Worm (Caenorhabditis elegans): Measurements from ENCODE around the gene F46G11.6.

Gene F46G11.6

DNA sequence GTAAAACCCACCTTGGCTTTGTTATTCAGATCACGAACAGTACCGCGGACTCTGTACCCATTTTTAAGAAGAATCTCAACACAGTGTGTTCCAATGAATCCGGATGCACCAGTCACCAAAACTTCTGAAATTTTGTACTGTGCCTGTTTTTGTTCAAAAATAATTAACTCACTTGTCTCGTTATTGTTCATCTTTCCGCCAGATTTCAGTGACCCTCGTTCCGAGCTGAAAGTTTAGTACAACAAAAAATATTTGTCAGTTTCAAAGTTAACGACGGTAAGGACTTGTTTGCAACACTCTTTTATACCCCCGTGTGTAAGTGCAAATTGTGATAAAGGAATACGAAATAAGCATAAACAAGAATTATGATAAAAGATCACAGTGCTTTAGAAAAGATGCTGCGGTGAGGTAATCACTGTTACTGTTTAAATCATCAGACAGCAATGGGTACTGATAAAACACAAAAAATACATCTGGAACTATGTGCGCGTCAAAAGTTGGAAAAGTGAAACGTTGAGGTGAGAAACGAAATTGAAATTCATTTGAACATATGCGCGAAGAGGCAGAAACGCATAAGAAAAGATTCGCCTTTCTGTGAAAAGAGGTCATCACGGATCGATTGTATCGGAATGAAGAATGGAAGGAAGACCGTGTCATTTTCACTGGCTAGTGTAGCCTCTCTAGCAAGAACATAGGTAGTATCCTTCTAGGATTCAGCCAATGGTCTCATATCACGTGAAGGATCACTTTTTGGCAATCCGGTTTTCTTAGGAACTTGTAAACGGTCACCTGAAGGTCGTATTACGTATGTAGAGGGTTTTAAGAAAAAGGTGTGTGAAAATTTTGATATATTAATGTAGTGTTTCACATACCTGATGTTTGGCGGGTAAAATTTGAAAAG is 48.5 kb downstream of the F46G11.6 start, which contains the start of gene F13D11.4:
TSS of gene F13D11.4 (minus strand) at position 225 of the 901 bp plus-strand sequence.
- TF ChIP-seq cog-1 (tag; optimal IDR thresholded peaks at IDR 0.05), result no peak
- no peak for TF ChIP-seq tab-1 (GFP tag; IDR thresholded peaks at IDR 0.05)
- TF ChIP-seq ref-1 (GFP tag; conservative IDR thresholded peaks at IDR 0.05), result no peak
- no peak for TF ChIP-seq ztf-29 (GFP tag; IDR thresholded peaks at IDR 0.05)

ce11 chrX:5836527-5836926 is 50.2 kb downstream of the F46G11.6 start:
- no peak for TF ChIP-seq ztf-23 (GFP tag; IDR thresholded peaks at IDR 0.05)
- TF ChIP-seq ztf-29 (GFP tag; IDR thresholded peaks at IDR 0.05), result no peak
- TF ChIP-seq ref-1 (GFP tag; conservative IDR thresholded peaks at IDR 0.05), result no peak
- no peak for TF ChIP-seq cog-1 (tag; optimal IDR thresholded peaks at IDR 0.05)
- no peak for TF ChIP-seq T22C8.4 (GFP tag; IDR thresholded peaks at IDR 0.05)
- TF ChIP-seq flt-1 (GFP tag; IDR thresholded peaks at IDR 0.05), result no peak
- TF ChIP-seq med-1 (GFP tag; optimal IDR thresholded peaks at IDR 0.05; ENCODE audit: insufficient read depth), result no peak
- no peak for TF ChIP-seq klf-2 (GFP tag; conservative IDR thresholded peaks at IDR 0.05)
- TF ChIP-seq tab-1 (GFP tag; IDR thresholded peaks at IDR 0.05), result no peak
